Fruit fly (Drosophila melanogaster): Measurements from ENCODE around the gene kat80.

Gene kat80

dm6 chrX:16244731-16245130 lies 31.2 kb downstream of the kat80 start:
- TF ChIP-seq cnc (optimal IDR thresholded peaks at IDR 0.05) (no peak), CG1620 (GFP tag; optimal IDR thresholded peaks at IDR 0.05) (no peak), Crg-1 (GFP tag; optimal IDR thresholded peaks at IDR 0.05) (no peak), tj (GFP tag; optimal IDR thresholded peaks at IDR 0.05) (no peak), Mnt (GFP tag; optimal IDR thresholded peaks at IDR 0.05) (no peak), CG7045 (GFP tag; optimal IDR thresholded peaks at IDR 0.05) (no peak), CG12768 (GFP tag; optimal IDR thresholded peaks at IDR 0.05) (no peak), cic (GFP tag; optimal IDR thresholded peaks at IDR 0.05) (no peak), Clk (GFP tag; optimal IDR thresholded peaks at IDR 0.05) (no peak), Hr96 (GFP tag; optimal IDR thresholded peaks at IDR 0.05) (no peak), CG11617 (GFP tag; optimal IDR thresholded peaks at IDR 0.05) (no peak)

dm6 chrX:16243989-16244388 lies 32.0 kb downstream of the kat80 start:
- TF ChIP-seq CG7101 (tag; optimal IDR thresholded peaks at IDR 0.05) (no peak), Crg-1 (GFP tag; optimal IDR thresholded peaks at IDR 0.05) (no peak), CG11617 (GFP tag; optimal IDR thresholded peaks at IDR 0.05) (no peak), pad (GFP tag; optimal IDR thresholded peaks at IDR 0.05) (no peak), kay (GFP tag; ENCODE audit: borderline replicate concordance) (no peak), Clk (GFP tag; optimal IDR thresholded peaks at IDR 0.05) (no peak), ovo (GFP tag; optimal IDR thresholded peaks at IDR 0.05) (no peak), CG5204 (GFP tag; optimal IDR thresholded peaks at IDR 0.05) (no peak), cic (GFP tag; optimal IDR thresholded peaks at IDR 0.05) (no peak), Hr96 (GFP tag; optimal IDR thresholded peaks at IDR 0.05) (no peak), tj (GFP tag; optimal IDR thresholded peaks at IDR 0.05) (no peak), bab1 (GFP tag; optimal IDR thresholded peaks at IDR 0.05) (no peak)

dm6 chrX:16241831-16242451 lies 34.0 kb downstream of the kat80 start:
- TF ChIP-seq Hr96 (GFP tag; optimal IDR thresholded peaks at IDR 0.05) = no peak
- TF ChIP-seq CG5204 (GFP tag; optimal IDR thresholded peaks at IDR 0.05) = no peak
- TF ChIP-seq bab1 (GFP tag; optimal IDR thresholded peaks at IDR 0.05) = no peak
- no peak for TF ChIP-seq cic (GFP tag; optimal IDR thresholded peaks at IDR 0.05)
- no peak for TF ChIP-seq Mnt (GFP tag; optimal IDR thresholded peaks at IDR 0.05)
- no peak for TF ChIP-seq CG33017 (tag; optimal IDR thresholded peaks at IDR 0.05)
- no peak for TF ChIP-seq cnc (optimal IDR thresholded peaks at IDR 0.05)
- no peak for TF ChIP-seq CG11617 (GFP tag; optimal IDR thresholded peaks at IDR 0.05)
- no peak for TF ChIP-seq toe (GFP tag; optimal IDR thresholded peaks at IDR 0.05)
- no peak for TF ChIP-seq CG14711 (tag; optimal IDR thresholded peaks at IDR 0.05)
- no peak for TF ChIP-seq CG1620 (GFP tag; optimal IDR thresholded peaks at IDR 0.05)
- no peak for TF ChIP-seq kay (GFP tag; ENCODE audit: borderline replicate concordance)
- TF ChIP-seq Clk (GFP tag; optimal IDR thresholded peaks at IDR 0.05) = no peak
- TF ChIP-seq pad (GFP tag; optimal IDR thresholded peaks at IDR 0.05) = no peak

dm6 chrX:16231292-16231691 lies 44.7 kb downstream of the kat80 start:
- TF ChIP-seq CG33017 (tag; optimal IDR thresholded peaks at IDR 0.05) = no peak
- TF ChIP-seq tj (GFP tag; optimal IDR thresholded peaks at IDR 0.05) = no peak
- no peak for TF ChIP-seq CG1620 (GFP tag; optimal IDR thresholded peaks at IDR 0.05)
- no peak for TF ChIP-seq Hr96 (GFP tag; optimal IDR thresholded peaks at IDR 0.05)
- no peak for TF ChIP-seq CG11617 (GFP tag; optimal IDR thresholded peaks at IDR 0.05)
- no peak for TF ChIP-seq CG14711 (tag; optimal IDR thresholded peaks at IDR 0.05)
- no peak for TF ChIP-seq cnc (optimal IDR thresholded peaks at IDR 0.05)
- no peak for TF ChIP-seq Mnt (GFP tag; optimal IDR thresholded peaks at IDR 0.05)
- no peak for TF ChIP-seq Clk (GFP tag; optimal IDR thresholded peaks at IDR 0.05)
- TF ChIP-seq kay (GFP tag; ENCODE audit: borderline replicate concordance) = no peak
- no peak for TF ChIP-seq toe (GFP tag; optimal IDR thresholded peaks at IDR 0.05)

- no peak for TF ChIP-seq ovo (GFP tag; optimal IDR thresholded peaks at IDR 0.05)
- no peak for TF ChIP-seq toe (GFP tag; optimal IDR thresholded peaks at IDR 0.05)
- no peak for TF ChIP-seq Mnt (GFP tag; optimal IDR thresholded peaks at IDR 0.05)
- TF ChIP-seq bab1 (GFP tag; optimal IDR thresholded peaks at IDR 0.05) = no peak
- TF ChIP-seq tj (GFP tag; optimal IDR thresholded peaks at IDR 0.05) = no peak
- no peak for TF ChIP-seq Clk (GFP tag; optimal IDR thresholded peaks at IDR 0.05)
- TF ChIP-seq CG11617 (GFP tag; optimal IDR thresholded peaks at IDR 0.05) = no peak
- no peak for TF ChIP-seq Hr96 (GFP tag; optimal IDR thresholded peaks at IDR 0.05)
- no peak for TF ChIP-seq CG12768 (GFP tag; optimal IDR thresholded peaks at IDR 0.05)
- no peak for TF ChIP-seq kay (GFP tag; ENCODE audit: borderline replicate concordance)
- no peak for TF ChIP-seq cic (GFP tag; optimal IDR thresholded peaks at IDR 0.05)
- no peak for TF ChIP-seq Crg-1 (GFP tag; optimal IDR thresholded peaks at IDR 0.05)
- no peak for TF ChIP-seq CG14711 (tag; optimal IDR thresholded peaks at IDR 0.05)
- no peak for TF ChIP-seq CG7045 (GFP tag; optimal IDR thresholded peaks at IDR 0.05)
These were observed 58.5 kb downstream of the kat80 start for dm6 chrX:16217518-16217869.
